Fruit fly (Drosophila melanogaster) whole organism, wandering third instar larva: ENCODE results near the gene mthl14.

ENCODE experiments used
- HLH106 ChIP-seq: fragments of 200-800 bp; optimal IDR thresholded peaks from 3 replicates; lab custom pipeline; 2019; ENCODE audit warnings: missing biosample characterization, mild to moderate bottlenecking, missing genetic modification characterization, moderate library complexity
- Mio ChIP-seq: sonication (Bioruptor generic); optimal IDR thresholded peaks from 2 replicates; lab custom pipeline; 2016; ENCODE audit warnings: missing biosample characterization, missing genetic modification characterization
- br ChIP-seq: fragments of 200-800 bp; sonication (Bioruptor generic); optimal IDR thresholded peaks from 2 replicates; lab custom pipeline; 2016; ENCODE audit warnings: missing biosample characterization, missing genetic modification characterization
- rgr ChIP-seq: fragments of 200-800 bp; sonication (Bioruptor generic); optimal IDR thresholded peaks from 3 replicates; lab custom pipeline; 2016; ENCODE audit warnings: missing biosample characterization, mild to moderate bottlenecking, missing genetic modification characterization

DNA sequence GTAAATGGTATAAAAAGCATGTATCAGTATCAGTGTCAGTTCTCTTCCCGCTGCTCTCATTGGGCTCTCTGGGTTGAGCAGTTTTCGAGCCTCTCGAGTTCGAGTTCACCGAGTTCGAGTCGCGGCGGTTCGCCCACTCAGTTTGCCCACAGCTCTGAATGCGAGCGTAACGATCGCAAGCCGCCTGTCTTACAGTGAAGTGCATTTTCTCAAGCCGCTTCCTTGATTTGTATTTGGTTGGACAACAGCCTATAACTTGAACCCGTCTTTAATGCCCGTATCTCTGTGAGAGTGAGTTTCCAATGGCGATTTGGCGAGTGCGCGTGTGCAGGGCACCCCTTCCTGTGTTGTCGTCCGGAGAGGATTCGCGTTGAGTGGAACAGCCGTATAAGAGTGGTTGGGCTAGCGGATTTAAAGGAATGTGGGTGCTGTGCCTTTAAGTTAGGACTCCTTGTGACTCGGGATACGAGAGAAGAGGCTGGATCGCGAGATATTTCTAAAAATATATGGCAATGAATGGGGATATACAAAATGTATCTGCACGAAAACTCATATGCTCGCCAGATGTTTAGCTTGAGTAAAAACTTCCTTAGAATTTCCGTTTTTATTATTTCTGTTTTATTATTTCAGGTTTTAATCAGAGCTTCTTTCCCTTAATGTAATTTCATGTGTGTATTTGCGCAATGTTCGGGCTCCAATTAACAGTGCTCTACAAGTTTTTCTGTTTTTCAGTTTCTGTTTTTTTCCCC is 24.4 kb downstream of the mthl14 start:
- TF ChIP-seq Mio (no peak), br (GFP tag; lab: Kevin White, UChicago) (peak; percentile 15), rgr (GFP tag; lab: Kevin White, UChicago) (no peak), HLH106 (tag; lab: Kevin White, UChicago) (no peak)
